Fruit fly (Drosophila melanogaster) whole organism, embryonic: ENCODE measurements around the gene CG9395.
A peak's percentile ranks its signal among the peaks of the same experiment; 100 is the strongest.

Experiments
- BEAF-32 ChIP-seq: fragments of 200-800 bp; sonication (Bioruptor generic); optimal IDR thresholded peaks from 3 replicates; lab custom pipeline; 2017; ENCODE audit warnings: missing biosample characterization, missing genetic modification characterization, mild to moderate bottlenecking, moderate library complexity, missing genetic modification reagents
- C15 ChIP-seq: fragments of 200-800 bp; sonication (Bioruptor generic); IDR thresholded peaks from 3 replicates; pipeline ENCODE4 v1.3.6; 2022; ENCODE audit warnings: missing biosample characterization, missing genetic modification characterization
- CG11504 ChIP-seq: fragments of 200-800 bp; sonication (Bioruptor generic); optimal IDR thresholded peaks from 3 replicates; lab custom pipeline; 2019; ENCODE audit warnings: missing biosample characterization, mild to moderate bottlenecking, missing genetic modification characterization, moderate library complexity
- CG12071 ChIP-seq: fragments of 200-800 bp; sonication (Bioruptor generic); optimal IDR thresholded peaks from 3 replicates; lab custom pipeline; 2018; ENCODE audit warnings: missing biosample characterization, mild to moderate bottlenecking, missing genetic modification characterization
- CG12236 ChIP-seq: fragments of 200-800 bp; sonication (Bioruptor generic); optimal IDR thresholded peaks from 2 replicates; lab custom pipeline; 2016; ENCODE audit warnings: missing biosample characterization, missing genetic modification characterization
- CG12299 ChIP-seq: fragments of 200-800 bp; sonication (Bioruptor generic); optimal IDR thresholded peaks from 2 replicates; lab custom pipeline; 2018; ENCODE audit warnings: missing biosample characterization, mild to moderate bottlenecking, missing genetic modification characterization
- CG12391 ChIP-seq: fragments of 200-800 bp; sonication (Bioruptor generic); optimal IDR thresholded peaks from 3 replicates; lab custom pipeline; 2018; ENCODE audit warnings: missing biosample characterization, mild to moderate bottlenecking, missing genetic modification characterization, moderate library complexity
- CG14014 ChIP-seq: fragments of 200-800 bp; sonication (Bioruptor generic); IDR thresholded peaks from 2 replicates; pipeline ENCODE4 v1.3.6; 2022; ENCODE audit warnings: missing biosample characterization, missing genetic modification characterization
- CG14050 ChIP-seq: fragments of 200-800 bp; sonication (Bioruptor generic); IDR thresholded peaks from 3 replicates; pipeline ENCODE4 v1.3.6; 2022; ENCODE audit warnings: missing biosample characterization, missing genetic modification characterization
- CG17328 ChIP-seq: fragments of 200-800 bp; sonication (Bioruptor generic); IDR thresholded peaks from 2 replicates; pipeline ENCODE4 v1.3.6; 2022; ENCODE audit warnings: missing biosample characterization, missing genetic modification characterization
- CG2120 ChIP-seq: fragments of 200-800 bp; sonication (Bioruptor generic); optimal IDR thresholded peaks from 3 replicates; lab custom pipeline; 2016; ENCODE audit warnings: missing biosample characterization, missing genetic modification characterization
- CG2712 ChIP-seq: fragments of 200-800 bp; optimal IDR thresholded peaks from 3 replicates; lab custom pipeline; 2019; ENCODE audit warnings: missing biosample characterization, mild to moderate bottlenecking, missing genetic modification characterization, moderate library complexity
- CG3065 ChIP-seq: fragments of 200-800 bp; sonication (Bioruptor generic); optimal IDR thresholded peaks from 2 replicates; lab custom pipeline; 2016; ENCODE audit warnings: missing biosample characterization, missing genetic modification characterization
- CG32772 ChIP-seq: fragments of 200-800 bp; sonication (Bioruptor generic); IDR thresholded peaks from 2 replicates; pipeline ENCODE4 v1.3.6; 2022; ENCODE audit warnings: missing biosample characterization, missing genetic modification characterization
- CG3281 ChIP-seq: fragments of 200-800 bp; sonication (Bioruptor generic); optimal IDR thresholded peaks from 3 replicates; lab custom pipeline; 2017; ENCODE audit warnings: missing biosample characterization, mild to moderate bottlenecking, missing genetic modification characterization
- CG5180 ChIP-seq: fragments of 200-800 bp; sonication (Bioruptor generic); optimal IDR thresholded peaks from 3 replicates; lab custom pipeline; 2017; ENCODE audit warnings: missing biosample characterization, missing genetic modification characterization, mild to moderate bottlenecking, moderate library complexity, missing genetic modification reagents
- CG6689 ChIP-seq: fragments of 200-800 bp; sonication (Bioruptor generic); IDR thresholded peaks from 2 replicates; pipeline ENCODE4 v1.3.6; 2022; ENCODE audit warnings: missing biosample characterization, missing genetic modification characterization
- CG7556 ChIP-seq: fragments of 200-800 bp; sonication (Bioruptor generic); optimal IDR thresholded peaks from 2 replicates; lab custom pipeline; 2017; ENCODE audit warnings: missing biosample characterization, mild to moderate bottlenecking, missing genetic modification characterization
- CG7963 ChIP-seq: fragments of 200-800 bp; sonication (Bioruptor generic); IDR thresholded peaks from 3 replicates; pipeline ENCODE4 v1.3.6; 2022; ENCODE audit warnings: missing biosample characterization, missing genetic modification characterization; ENCODE audit not compliant: partially characterized antibody
- CG7987 ChIP-seq: fragments of 200-800 bp; sonication (Bioruptor generic); optimal IDR thresholded peaks from 2 replicates; lab custom pipeline; 2018; ENCODE audit warnings: missing biosample characterization, mild to moderate bottlenecking, missing genetic modification characterization, moderate library complexity
- CG9932 ChIP-seq: fragments of 200-800 bp; sonication (Bioruptor generic); IDR thresholded peaks from 2 replicates; pipeline ENCODE4 v1.3.6; 2022; ENCODE audit warnings: missing biosample characterization, missing genetic modification characterization
- Camta ChIP-seq: fragments of 200-800 bp; sonication (Bioruptor generic); optimal IDR thresholded peaks from 2 replicates; lab custom pipeline; 2016; ENCODE audit warnings: missing biosample characterization, missing genetic modification characterization
- Dfd ChIP-seq, 2 experiments: fragments of >200 bp; optimal IDR thresholded peaks; 2 replicates each; lab custom pipeline; 2017; ENCODE audit warnings: missing biosample characterization in 2 of 2, missing genetic modification characterization in 2 of 2
- Dll ChIP-seq: fragments of 200-800 bp; sonication (Bioruptor generic); IDR thresholded peaks from 4 replicates; pipeline ENCODE4 v1.3.6; 2022; ENCODE audit warnings: missing biosample characterization, missing genetic modification characterization; ENCODE audit not compliant: partially characterized antibody
- Doc2 ChIP-seq: fragments of 200-800 bp; sonication (Bioruptor generic); IDR thresholded peaks from 2 replicates; pipeline ENCODE4 v1.3.6; 2022; ENCODE audit warnings: missing biosample characterization, missing genetic modification characterization
- Ets97D ChIP-seq: fragments of 200-800 bp; sonication (Bioruptor generic); optimal IDR thresholded peaks from 3 replicates; lab custom pipeline; 2016; ENCODE audit warnings: missing biosample characterization, missing genetic modification characterization
- Fer2 ChIP-seq: fragments of 200-800 bp; sonication (Bioruptor generic); optimal IDR thresholded peaks from 2 replicates; lab custom pipeline; 2018; ENCODE audit warnings: missing biosample characterization, mild to moderate bottlenecking, missing genetic modification characterization, moderate library complexity
- HLH4C ChIP-seq: fragments of 200-800 bp; sonication (Bioruptor generic); IDR thresholded peaks from 3 replicates; pipeline ENCODE4 v1.3.6; 2022; ENCODE audit warnings: missing biosample characterization, missing genetic modification characterization; ENCODE audit not compliant: partially characterized antibody
- Jarid2 ChIP-seq: fragments of 200-800 bp; sonication (Bioruptor generic); optimal IDR thresholded peaks from 3 replicates; lab custom pipeline; 2017; ENCODE audit warnings: mild to moderate bottlenecking, missing biosample characterization, missing genetic modification reagents, missing genetic modification characterization
- Oli ChIP-seq: fragments of 200-800 bp; sonication (Bioruptor generic); optimal IDR thresholded peaks from 2 replicates; lab custom pipeline; 2018; ENCODE audit warnings: missing biosample characterization, mild to moderate bottlenecking, missing genetic modification characterization, moderate library complexity
- Rfx ChIP-seq: fragments of 200-800 bp; sonication (Bioruptor generic); IDR thresholded peaks from 2 replicates; pipeline ENCODE4 v1.3.6; 2022; ENCODE audit warnings: missing biosample characterization, missing genetic modification characterization
- Scr ChIP-seq: fragments of 200-800 bp; sonication (Bioruptor generic); IDR thresholded peaks from 2 replicates; pipeline ENCODE4 v1.3.6; 2022; ENCODE audit warnings: missing biosample characterization, missing genetic modification characterization; ENCODE audit not compliant: partially characterized antibody
- Sox102F ChIP-seq: fragments of 200-800 bp; sonication (Bioruptor generic); optimal IDR thresholded peaks from 2 replicates; lab custom pipeline; 2018; ENCODE audit warnings: missing biosample characterization, mild to moderate bottlenecking, missing genetic modification characterization, moderate library complexity
- Tbp ChIP-seq: fragments of >200 bp; optimal IDR thresholded peaks from 2 replicates; lab custom pipeline; 2018; ENCODE audit warnings: missing biosample characterization, missing genetic modification characterization
- aop ChIP-seq: fragments of 200-800 bp; sonication (Bioruptor generic); IDR thresholded peaks from 2 replicates; pipeline ENCODE4 v1.3.6; 2022; ENCODE audit warnings: missing biosample characterization, missing genetic modification characterization
- ash1 ChIP-seq: fragments of 200-800 bp; sonication (Bioruptor generic); optimal IDR thresholded peaks from 2 replicates; lab custom pipeline; 2018; ENCODE audit warnings: missing biosample characterization, mild to moderate bottlenecking, missing genetic modification characterization
- bbx ChIP-seq: fragments of 200-800 bp; sonication (Bioruptor generic); IDR thresholded peaks from 2 replicates; pipeline ENCODE4 v1.3.6; 2022; ENCODE audit warnings: missing biosample characterization, missing genetic modification characterization; ENCODE audit not compliant: partially characterized antibody
- cato ChIP-seq: fragments of 200-800 bp; sonication (Bioruptor generic); optimal IDR thresholded peaks from 2 replicates; lab custom pipeline; 2016; ENCODE audit warnings: missing biosample characterization, missing genetic modification characterization, borderline replicate concordance
- hkb ChIP-seq, 2 experiments: fragments of 200-800 bp in 1 of 2; fragments of >200 bp in 1 of 2; sonication (Bioruptor generic) in 1 of 2; IDR thresholded peaks in 1 of 2; optimal IDR thresholded peaks in 1 of 2; 2 replicates each; pipeline versions ENCODE4 v1.3.6 to Lab custom; 2017 to 2022; ENCODE audit warnings: missing biosample characterization in 1 of 2, missing genetic modification characterization in 1 of 2
- jigr1 ChIP-seq: fragments of 200-800 bp; sonication (Bioruptor generic); IDR thresholded peaks from 3 replicates; pipeline ENCODE4 v1.3.6; 2022; ENCODE audit warnings: missing biosample characterization, missing genetic modification characterization
- ken ChIP-seq: fragments of 200-800 bp; sonication (Bioruptor generic); IDR thresholded peaks from 3 replicates; pipeline ENCODE4 v1.3.6; 2022; ENCODE audit warnings: missing biosample characterization, missing genetic modification characterization
- mld ChIP-seq: fragments of 200-800 bp; sonication (Bioruptor generic); IDR thresholded peaks from 3 replicates; pipeline ENCODE4 v1.3.6; 2022; ENCODE audit warnings: missing biosample characterization, missing genetic modification characterization; ENCODE audit not compliant: partially characterized antibody
- peb ChIP-seq: fragments of 200-800 bp; sonication (Bioruptor generic); IDR thresholded peaks from 2 replicates; pipeline ENCODE4 v1.3.6; 2022; ENCODE audit warnings: missing biosample characterization, missing genetic modification characterization
- run ChIP-seq: fragments of 200-800 bp; sonication (Bioruptor generic); optimal IDR thresholded peaks from 3 replicates; lab custom pipeline; 2018; ENCODE audit warnings: missing biosample characterization, mild to moderate bottlenecking, missing genetic modification characterization
- seq ChIP-seq: fragments of 200-800 bp; sonication (Bioruptor generic); IDR thresholded peaks from 2 replicates; pipeline ENCODE4 v1.3.6; 2022; ENCODE audit warnings: missing biosample characterization, missing genetic modification characterization
- sisA ChIP-seq: fragments of 200-800 bp; sonication (Bioruptor generic); IDR thresholded peaks from 2 replicates; pipeline ENCODE4 v1.3.6; 2022; ENCODE audit warnings: missing biosample characterization, missing genetic modification characterization
- tna ChIP-seq: fragments of 200-800 bp; sonication (Bioruptor generic); IDR thresholded peaks from 2 replicates; pipeline ENCODE4 v1.3.6; 2022; ENCODE audit warnings: missing biosample characterization, missing genetic modification characterization; ENCODE audit not compliant: partially characterized antibody
- trem ChIP-seq: fragments of 200-800 bp; optimal IDR thresholded peaks from 3 replicates; lab custom pipeline; 2019; ENCODE audit warnings: missing biosample characterization, mild to moderate bottlenecking, missing genetic modification characterization, moderate library complexity
- usp ChIP-seq: fragments of >200 bp; optimal IDR thresholded peaks from 2 replicates; lab custom pipeline; 2017; ENCODE audit warnings: missing biosample characterization, missing genetic modification characterization
- vfl ChIP-seq: fragments of 200-800 bp; sonication (Bioruptor generic); optimal IDR thresholded peaks from 2 replicates; lab custom pipeline; 2016; ENCODE audit warnings: missing biosample characterization, missing genetic modification characterization

The CG9395 gene

DNA sequence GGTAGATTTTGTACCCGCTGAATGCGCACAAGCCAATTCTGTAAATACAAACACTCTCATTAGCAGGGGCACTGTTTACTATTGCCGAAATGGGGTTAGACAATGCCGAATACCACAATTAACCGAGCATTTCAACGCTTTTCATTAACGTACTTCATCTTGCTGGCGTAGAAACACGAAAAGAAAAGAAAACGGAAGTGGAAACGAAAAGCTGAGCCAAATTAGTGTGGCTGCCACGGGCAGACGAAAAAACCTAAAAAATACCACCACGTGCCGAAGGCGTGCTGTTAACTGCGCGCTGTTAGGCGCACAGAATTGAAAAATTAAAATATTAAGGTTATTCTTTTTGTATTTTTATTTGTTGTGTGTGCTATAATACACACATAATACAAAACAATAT, 40.0 kb upstream of the CG9395 start, which contains the start of gene RpL24 (continued):
- TF ChIP-seq CG14050 (GFP tag; lab: Robert Waterston, UW): peak; percentile 85
- TF ChIP-seq CG5180: peak; percentile 80
- TF ChIP-seq hkb (optimal IDR thresholded peaks at IDR 0.05; lab: Kevin White, UChicago): no peak
- TF ChIP-seq hkb (GFP tag; IDR thresholded peaks at IDR 0.05; lab: Robert Waterston, UW): peak; percentile 94
- no peak for TF ChIP-seq CG7963 (GFP tag; lab: Robert Waterston, UW)
- peak; percentile 66 for TF ChIP-seq cato (GFP tag; lab: Kevin White, UChicago)
- peak; percentile 29; the same call in 1 of the 2 replicates for TF ChIP-seq bbx
- no peak for TF ChIP-seq mld (GFP tag; lab: Robert Waterston, UW)
- TF ChIP-seq CG12299: peak; percentile 84
- peak; percentile 75 for TF ChIP-seq CG9932 (GFP tag; lab: Robert Waterston, UW)
- TF ChIP-seq tna (GFP tag; lab: Robert Waterston, UW): no peak
- peak; percentile 72 for TF ChIP-seq CG6689
- peak; percentile 78 for TF ChIP-seq vfl (GFP tag; lab: Kevin White, UChicago)
- peak; percentile 78 for TF ChIP-seq CG3065 (GFP tag; lab: Kevin White, UChicago)
- peak; percentile 71 for TF ChIP-seq CG7556 (GFP tag; lab: Kevin White, UChicago)
- peak; percentile 94 for TF ChIP-seq ash1 (GFP tag; lab: Kevin White, UChicago)
- no peak for TF ChIP-seq jigr1
- peak; percentile 93 for TF ChIP-seq Camta (GFP tag; lab: Kevin White, UChicago)
- TF ChIP-seq CG32772 (GFP tag; lab: Robert Waterston, UW): peak; percentile 67
- TF ChIP-seq CG7987 (GFP tag; lab: Kevin White, UChicago): peak; percentile 99
- no peak; the same call in 1 of the 2 replicates for TF ChIP-seq Scr (GFP tag; lab: Robert Waterston, UW)
- peak; percentile 85 for TF ChIP-seq CG2712 (tag; lab: Kevin White, UChicago)
- TF ChIP-seq Jarid2 (GFP tag; lab: Kevin White, UChicago): peak; percentile 80
- peak; percentile 83 for TF ChIP-seq Fer2
- no peak for TF ChIP-seq usp (GFP tag; lab: Kevin White, UChicago)
- no peak for TF ChIP-seq Tbp (GFP tag; lab: Kevin White, UChicago)
- peak; percentile 99 for TF ChIP-seq Ets97D
- TF ChIP-seq CG12391: peak; percentile 90
- TF ChIP-seq C15 (GFP tag; lab: Robert Waterston, UW): peak; percentile 68; the same call in 2 of the 3 replicates
- no peak for TF ChIP-seq HLH4C (GFP tag; lab: Robert Waterston, UW)
- TF ChIP-seq Sox102F (GFP tag; lab: Kevin White, UChicago): peak; percentile 70
- no peak for TF ChIP-seq Doc2 (GFP tag; lab: Robert Waterston, UW)
- TF ChIP-seq sisA: no peak; the same call in 1 of the 2 replicates
- TF ChIP-seq CG12236 (GFP tag; lab: Kevin White, UChicago): peak; percentile 92
- TF ChIP-seq seq: peak; percentile 80
- TF ChIP-seq run: peak; percentile 83
- peak; percentile 73 for TF ChIP-seq CG2120
- no peak for TF ChIP-seq peb (GFP tag; lab: Robert Waterston, UW)
- TF ChIP-seq CG12071 (GFP tag; lab: Kevin White, UChicago): peak; percentile 96
- TF ChIP-seq ken (GFP tag; lab: Robert Waterston, UW): peak; percentile 90
- peak; percentile 96 for TF ChIP-seq CG17328 (GFP tag; lab: Robert Waterston, UW)
- peak; percentile 89 for TF ChIP-seq CG14014 (GFP tag; lab: Robert Waterston, UW)
- TF ChIP-seq Dfd (GFP tag; optimal IDR thresholded peaks at IDR 0.05; lab: Kevin White, UChicago): no peak
- peak; percentile 71 for TF ChIP-seq Oli
- TF ChIP-seq Dll (GFP tag; lab: Robert Waterston, UW): no peak
- TF ChIP-seq BEAF-32 (GFP tag; lab: Kevin White, UChicago): peak; percentile 36
- TF ChIP-seq trem (tag; lab: Kevin White, UChicago): peak; percentile 80
- TF ChIP-seq CG11504 (tag; lab: Kevin White, UChicago): peak; percentile 82
- peak; percentile 96 for TF ChIP-seq CG3281 (GFP tag; lab: Kevin White, UChicago)
- TF ChIP-seq aop (GFP tag; lab: Robert Waterston, UW): peak; percentile 86
- TF ChIP-seq Rfx: peak; percentile 94
